Fruit fly (Drosophila melanogaster): ENCODE measurements around the gene Send2.

- TF ChIP-seq h (optimal IDR thresholded peaks at IDR 0.05) (no peak), psq (optimal IDR thresholded peaks at IDR 0.05) (no peak)
Observed at dm6 chr2L:14351441-14352127, 5.1 kb upstream of the Send2 start, which contains the start of gene CG43052.

All from Kc167 (cell line).